Fruit fly (Drosophila melanogaster) whole organism, embryonic: ENCODE measurements around the gene Ugt37A3.

Source experiments
- Atf6 ChIP-seq: fragments of 200-800 bp; sonication (Bioruptor generic); IDR thresholded peaks from 2 replicates; pipeline ENCODE4 v1.3.6; 2022; ENCODE audit warnings: missing biosample characterization, missing genetic modification characterization
- BEAF-32 ChIP-seq: fragments of 200-800 bp; sonication (Bioruptor generic); optimal IDR thresholded peaks from 3 replicates; lab custom pipeline; 2017; ENCODE audit warnings: missing biosample characterization, missing genetic modification characterization, mild to moderate bottlenecking, moderate library complexity, missing genetic modification reagents
- CG1024 ChIP-seq: fragments of 200-800 bp; sonication (Bioruptor generic); IDR thresholded peaks from 2 replicates; pipeline ENCODE4 v1.3.6; 2022; ENCODE audit warnings: missing biosample characterization, missing genetic modification characterization
- CG10366 ChIP-seq: fragments of 200-800 bp; sonication (Bioruptor generic); IDR thresholded peaks from 2 replicates; pipeline ENCODE4 v1.3.6; 2022; ENCODE audit warnings: missing biosample characterization, missing genetic modification characterization
- CG10543 ChIP-seq: fragments of 200-800 bp; sonication (Bioruptor generic); optimal IDR thresholded peaks from 3 replicates; lab custom pipeline; 2017; ENCODE audit warnings: missing biosample characterization, mild to moderate bottlenecking, missing genetic modification characterization, moderate library complexity
- CG11723 ChIP-seq: fragments of 200-800 bp; sonication (Bioruptor generic); optimal IDR thresholded peaks from 2 replicates; lab custom pipeline; 2017; ENCODE audit warnings: missing biosample characterization, mild to moderate bottlenecking, missing genetic modification characterization
- CG12391 ChIP-seq: fragments of 200-800 bp; sonication (Bioruptor generic); optimal IDR thresholded peaks from 3 replicates; lab custom pipeline; 2018; ENCODE audit warnings: missing biosample characterization, mild to moderate bottlenecking, missing genetic modification characterization, moderate library complexity
- CG14441 ChIP-seq: fragments of 200-800 bp; sonication (Bioruptor generic); IDR thresholded peaks from 2 replicates; pipeline ENCODE4 v1.3.6; 2022; ENCODE audit warnings: missing biosample characterization, missing genetic modification characterization
- CG14710 ChIP-seq: fragments of 200-800 bp; sonication (Bioruptor generic); optimal IDR thresholded peaks from 3 replicates; lab custom pipeline; 2019; ENCODE audit warnings: missing biosample characterization, mild to moderate bottlenecking, missing genetic modification characterization, moderate library complexity
- CG15269 ChIP-seq: fragments of 200-800 bp; sonication (Bioruptor generic); optimal IDR thresholded peaks from 2 replicates; lab custom pipeline; 2018; ENCODE audit warnings: missing biosample characterization, mild to moderate bottlenecking, missing genetic modification characterization, moderate library complexity
- CG17802 ChIP-seq: fragments of 200-800 bp; sonication (Bioruptor generic); optimal IDR thresholded peaks from 2 replicates; lab custom pipeline; 2018; ENCODE audit warnings: missing biosample characterization, mild to moderate bottlenecking, missing genetic modification characterization, moderate library complexity
- CG34376 ChIP-seq: fragments of 200-800 bp; sonication (Bioruptor generic); optimal IDR thresholded peaks from 2 replicates; lab custom pipeline; 2018; ENCODE audit warnings: missing biosample characterization, mild to moderate bottlenecking, missing genetic modification characterization
- CG3847 ChIP-seq: fragments of 200-800 bp; sonication (Bioruptor generic); IDR thresholded peaks from 2 replicates; pipeline ENCODE4 v1.3.6; 2022; ENCODE audit warnings: missing biosample characterization, missing genetic modification characterization
- CG3995 ChIP-seq: fragments of 200-800 bp; sonication (Bioruptor generic); optimal IDR thresholded peaks from 3 replicates; lab custom pipeline; 2016; ENCODE audit warnings: missing biosample characterization, missing genetic modification characterization
- CG4730 ChIP-seq: fragments of 200-800 bp; sonication (Bioruptor generic); IDR thresholded peaks from 2 replicates; pipeline ENCODE4 v1.3.6; 2022; ENCODE audit warnings: missing biosample characterization, missing genetic modification characterization
- CG5953 ChIP-seq: fragments of 200-800 bp; sonication (Bioruptor generic); IDR thresholded peaks from 2 replicates; pipeline ENCODE4 v1.3.6; 2022; ENCODE audit warnings: missing biosample characterization, missing genetic modification characterization
- CG6683 ChIP-seq: fragments of 200-800 bp; sonication (Bioruptor generic); optimal IDR thresholded peaks from 2 replicates; lab custom pipeline; 2017; ENCODE audit warnings: missing biosample characterization, mild to moderate bottlenecking, missing genetic modification characterization, missing genetic modification reagents
- CG7271 ChIP-seq: fragments of 200-800 bp; sonication (Bioruptor generic); optimal IDR thresholded peaks from 2 replicates; lab custom pipeline; 2018; ENCODE audit warnings: missing biosample characterization, mild to moderate bottlenecking, missing genetic modification characterization, moderate library complexity
- CG8290 ChIP-seq, 3 experiments: fragments of 200-800 bp; sonication (Bioruptor generic); optimal IDR thresholded peaks; 2 replicates each; lab custom pipeline; 2016 to 2019; ENCODE audit warnings: missing biosample characterization in 3 of 3, missing genetic modification characterization in 3 of 3, mild to moderate bottlenecking in 2 of 3, moderate library complexity in 1 of 3
- CG9797 ChIP-seq: fragments of 200-800 bp; sonication (Bioruptor generic); optimal IDR thresholded peaks from 3 replicates; lab custom pipeline; 2018; ENCODE audit warnings: missing biosample characterization, mild to moderate bottlenecking, missing genetic modification characterization
- Gug ChIP-seq: fragments of 200-800 bp; sonication (Bioruptor generic); IDR thresholded peaks from 4 replicates; pipeline ENCODE4 v1.3.6; 2022; ENCODE audit warnings: missing biosample characterization, missing genetic modification characterization
- MBD-R2 ChIP-seq: fragments of 200-800 bp; sonication (Bioruptor generic); IDR thresholded peaks from 2 replicates; pipeline ENCODE4 v1.3.6; 2022; ENCODE audit warnings: missing biosample characterization, missing genetic modification characterization
- Myb ChIP-seq: fragments of 200-800 bp; sonication (Bioruptor generic); optimal IDR thresholded peaks from 2 replicates; lab custom pipeline; 2016; ENCODE audit warnings: missing biosample characterization, missing genetic modification characterization
- Ptx1 ChIP-seq: fragments of 200-800 bp; sonication (Bioruptor generic); IDR thresholded peaks from 2 replicates; pipeline ENCODE4 v1.3.6; 2022; ENCODE audit warnings: missing biosample characterization, missing genetic modification characterization
- Sin3A ChIP-seq: fragments of >200 bp; optimal IDR thresholded peaks from 2 replicates; lab custom pipeline; 2018
- Trl ChIP-seq, 3 experiments: fragments of >200 bp in 2 of 3; fragments of 200-800 bp in 1 of 3; sonication (Bioruptor generic) in 1 of 3; optimal IDR thresholded peaks; 2 replicates in 1 of 3; 3 replicates in 2 of 3; lab custom pipeline; 2016 to 2017; ENCODE audit warnings: missing biosample characterization in 1 of 3, missing genetic modification characterization in 1 of 3
- ac ChIP-seq: fragments of 200-800 bp; sonication (Bioruptor generic); optimal IDR thresholded peaks from 3 replicates; lab custom pipeline; 2017; ENCODE audit warnings: missing biosample characterization, mild to moderate bottlenecking, missing genetic modification characterization
- cad ChIP-seq: fragments of >200 bp; optimal IDR thresholded peaks from 2 replicates; lab custom pipeline; 2017; ENCODE audit warnings: missing biosample characterization, missing genetic modification characterization
- cas ChIP-seq: fragments of 200-800 bp; sonication (Bioruptor generic); IDR thresholded peaks from 2 replicates; pipeline ENCODE4 v1.3.6; 2022; ENCODE audit warnings: missing biosample characterization, missing genetic modification characterization
- cwo ChIP-seq: fragments of 200-800 bp; sonication (Bioruptor generic); optimal IDR thresholded peaks from 3 replicates; lab custom pipeline; 2017; ENCODE audit warnings: missing biosample characterization, missing genetic modification characterization, mild to moderate bottlenecking, moderate library complexity, missing genetic modification reagents
- dimm ChIP-seq: fragments of 200-800 bp; sonication (Bioruptor generic); IDR thresholded peaks from 2 replicates; pipeline ENCODE4 v1.3.6; 2022; ENCODE audit warnings: missing biosample characterization, missing genetic modification characterization
- fd3F ChIP-seq: fragments of 200-800 bp; sonication (Bioruptor generic); optimal IDR thresholded peaks from 2 replicates; lab custom pipeline; 2018; ENCODE audit warnings: missing biosample characterization, mild to moderate bottlenecking, missing genetic modification characterization, moderate library complexity
- ftz-f1 ChIP-seq: fragments of 200-800 bp; sonication (Bioruptor generic); optimal IDR thresholded peaks from 2 replicates; lab custom pipeline; 2016; ENCODE audit warnings: missing biosample characterization, missing genetic modification characterization
- jumu ChIP-seq: fragments of 200-800 bp; sonication (Bioruptor generic); optimal IDR thresholded peaks from 3 replicates; lab custom pipeline; 2016; ENCODE audit warnings: missing biosample characterization, missing genetic modification characterization
- lov ChIP-seq, 2 experiments: fragments of 200-800 bp in 1 of 2; fragments of >200 bp in 1 of 2; sonication (Bioruptor generic) in 1 of 2; IDR thresholded peaks in 1 of 2; optimal IDR thresholded peaks in 1 of 2; 2 replicates in 1 of 2; 3 replicates in 1 of 2; pipeline versions ENCODE4 v1.3.6 to Lab custom; 2017 to 2022; ENCODE audit warnings: missing biosample characterization in 1 of 2, missing genetic modification characterization in 1 of 2
- oc ChIP-seq: fragments of 200-800 bp; sonication (Bioruptor generic); optimal IDR thresholded peaks from 2 replicates; lab custom pipeline; 2018; ENCODE audit warnings: missing biosample characterization, mild to moderate bottlenecking, missing genetic modification characterization, moderate library complexity
- pb ChIP-seq: fragments of 200-800 bp; sonication (Bioruptor generic); optimal IDR thresholded peaks from 3 replicates; lab custom pipeline; 2016; ENCODE audit warnings: missing biosample characterization, missing genetic modification characterization
- ranshi ChIP-seq: fragments of 200-800 bp; sonication (Bioruptor generic); IDR thresholded peaks from 2 replicates; pipeline ENCODE4 v1.3.6; 2022; ENCODE audit warnings: missing biosample characterization, missing genetic modification characterization
- repo ChIP-seq: fragments of 200-800 bp; sonication (Bioruptor generic); optimal IDR thresholded peaks from 2 replicates; lab custom pipeline; 2016; ENCODE audit warnings: missing biosample characterization, missing genetic modification characterization
- sim ChIP-seq: fragments of 200-800 bp; sonication (Bioruptor generic); IDR thresholded peaks from 2 replicates; pipeline ENCODE4 v1.3.6; 2022; ENCODE audit warnings: missing biosample characterization, missing genetic modification characterization
- sisA ChIP-seq: fragments of 200-800 bp; sonication (Bioruptor generic); IDR thresholded peaks from 2 replicates; pipeline ENCODE4 v1.3.6; 2022; ENCODE audit warnings: missing biosample characterization, missing genetic modification characterization
- ssp ChIP-seq: fragments of 200-800 bp; sonication (Bioruptor generic); IDR thresholded peaks from 2 replicates; pipeline ENCODE4 v1.3.6; 2022; ENCODE audit warnings: missing biosample characterization, missing genetic modification characterization
- stwl ChIP-seq: fragments of 200-800 bp; sonication (Bioruptor generic); optimal IDR thresholded peaks from 3 replicates; lab custom pipeline; 2018; ENCODE audit warnings: missing biosample characterization, mild to moderate bottlenecking, missing genetic modification characterization, moderate library complexity
- sug ChIP-seq: fragments of 200-800 bp; optimal IDR thresholded peaks from 2 replicates; lab custom pipeline; 2019; ENCODE audit warnings: missing biosample characterization, mild to moderate bottlenecking, missing genetic modification characterization, moderate library complexity
- ttk ChIP-seq: fragments of 200-800 bp; sonication (Bioruptor generic); IDR thresholded peaks from 2 replicates; pipeline ENCODE4 v2.1.2; 2022; ENCODE audit warnings: missing biosample characterization, missing genetic modification characterization
- zfh1 ChIP-seq: fragments of 200-800 bp; sonication (Bioruptor generic); IDR thresholded peaks from 3 replicates; pipeline ENCODE4 v1.3.6; 2022; ENCODE audit warnings: missing biosample characterization, missing genetic modification characterization

Gene Ugt37A3

DNA sequence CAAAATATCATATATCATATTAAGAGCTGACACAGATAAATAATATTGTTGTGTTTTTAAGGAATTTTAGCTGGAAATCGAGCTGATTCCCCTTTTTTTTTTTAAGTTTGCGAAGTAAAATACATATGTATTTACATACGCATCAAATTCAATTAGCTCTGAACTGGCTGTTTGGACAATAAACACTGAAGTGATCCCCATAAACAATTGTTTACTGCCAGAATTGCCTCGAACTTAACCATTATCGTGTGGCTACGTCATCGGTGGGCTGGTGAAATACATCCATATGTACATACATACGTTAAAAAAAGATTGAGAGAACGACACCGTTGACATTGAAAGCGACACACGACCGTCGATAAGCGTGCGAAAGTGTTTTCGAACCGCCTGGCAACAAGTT is 27.2 kb downstream of the Ugt37A3 start (continued):
- TF ChIP-seq pb (GFP tag; lab: Kevin White, UChicago) (no peak), CG5953 (no peak), cad (GFP tag; lab: Kevin White, UChicago) (no peak), dimm (GFP tag; lab: Robert Waterston, UW) (no peak), sim (GFP tag; lab: Robert Waterston, UW) (no peak), cas (GFP tag; lab: Robert Waterston, UW) (no peak), repo (no peak), CG11723 (GFP tag; lab: Kevin White, UChicago) (no peak), fd3F (peak; percentile 14), ssp (no peak), CG8290 (GFP tag; optimal IDR thresholded peaks at IDR 0.05; lab: Kevin White, UChicago) (no peak), CG8290 (tag; optimal IDR thresholded peaks at IDR 0.05; lab: Kevin White, UChicago) (peak in 1 of 2 experiments; percentile 55), CG15269 (tag; lab: Kevin White, UChicago) (peak; percentile 36), CG12391 (tag; lab: Kevin White, UChicago) (no peak), Atf6 (GFP tag; lab: Robert Waterston, UW) (0 out of 2 replicates have a peak, but pooled peaks have one; percentile 18), Myb (GFP tag; lab: Kevin White, UChicago) (no peak), oc (tag; lab: Kevin White, UChicago) (no peak)

DNA sequence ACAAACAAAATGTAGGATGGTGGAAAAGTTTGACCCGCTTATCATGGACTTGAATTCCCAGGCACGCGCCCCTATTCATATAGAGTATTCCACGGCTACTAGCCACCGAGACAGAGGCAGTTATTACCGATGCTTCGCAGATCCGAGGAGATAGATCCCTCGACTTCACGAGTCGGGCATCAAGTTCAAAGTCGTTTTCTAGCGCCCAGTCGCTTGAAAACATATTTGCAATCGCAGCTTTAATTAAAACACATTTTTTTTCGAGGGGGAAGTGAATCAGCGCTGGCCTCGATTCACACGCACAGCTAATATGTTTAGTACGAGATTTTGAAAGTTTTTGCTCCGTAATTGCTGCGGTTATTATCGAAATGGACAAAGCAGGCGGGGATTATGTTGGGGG is 28.2 kb downstream of the Ugt37A3 start:
- no peak for TF ChIP-seq lov (optimal IDR thresholded peaks at IDR 0.05; lab: Kevin White, UChicago)
- TF ChIP-seq lov (GFP tag; IDR thresholded peaks at IDR 0.05; lab: Robert Waterston, UW) = 0 out of 3 replicates have a peak, but pooled peaks have one; percentile 14
- peak; percentile 60 for TF ChIP-seq sug
- TF ChIP-seq Trl (optimal IDR thresholded peaks at IDR 0.05; lab: Kevin White, UChicago) = no peak
- TF ChIP-seq Trl (GFP tag; optimal IDR thresholded peaks at IDR 0.05; lab: Kevin White, UChicago) = no peak
- TF ChIP-seq CG6683 (GFP tag; lab: Kevin White, UChicago) = no peak
- peak; percentile 15 for TF ChIP-seq ftz-f1
- peak; percentile 33 for TF ChIP-seq cwo
- no peak for TF ChIP-seq ac (GFP tag; lab: Kevin White, UChicago)
- TF ChIP-seq CG34376 (GFP tag; lab: Kevin White, UChicago) = peak; percentile 85
- no peak for TF ChIP-seq CG7271
- peak; percentile 13 for TF ChIP-seq CG10543

DNA sequence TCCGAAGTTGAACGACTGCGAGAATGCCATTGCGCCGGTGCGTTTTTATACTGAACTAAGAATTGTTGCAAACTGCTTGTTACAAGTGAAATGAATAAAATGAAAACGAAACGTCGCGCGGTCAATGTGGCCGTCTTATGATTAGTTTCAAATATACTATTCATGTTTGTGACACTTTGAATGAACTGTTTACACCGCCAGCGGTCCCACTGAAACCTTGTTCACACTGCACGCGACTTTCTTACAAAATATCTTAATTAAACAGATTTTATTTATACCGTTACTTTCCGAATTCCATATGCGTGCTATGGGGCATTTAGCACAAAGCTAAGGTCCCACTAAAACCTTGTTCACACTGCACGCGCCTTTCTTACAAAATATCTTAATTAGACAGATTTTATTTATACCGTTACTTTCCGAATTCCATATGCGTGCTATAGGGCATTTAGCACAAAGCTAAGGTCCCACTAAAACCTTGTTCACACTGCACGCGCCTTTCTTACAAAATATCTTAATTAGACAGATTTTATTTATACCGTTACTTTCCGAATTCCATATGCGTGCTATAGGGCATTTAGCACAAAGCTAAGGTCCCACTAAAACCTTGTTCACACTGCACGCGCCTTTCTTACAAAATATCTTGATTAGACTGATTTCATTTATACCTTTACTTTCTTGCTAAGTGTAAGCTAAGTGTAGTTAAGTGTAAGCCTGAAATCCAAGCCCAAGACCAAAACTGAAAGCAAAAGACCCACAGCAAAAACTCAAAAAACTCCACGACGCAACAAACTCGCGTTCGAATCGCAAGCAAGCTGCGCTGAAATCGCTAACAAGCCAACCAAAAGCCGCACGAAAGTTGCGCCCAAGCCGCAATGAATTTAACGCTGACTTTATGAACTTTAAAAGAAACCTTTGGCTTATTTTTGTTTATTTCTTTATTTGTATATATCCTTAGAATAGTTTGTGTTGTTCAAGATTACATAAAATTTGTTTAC is 31.0 kb downstream of the Ugt37A3 start, which contains the start of gene PolQ:
Gene PolQ, minus strand, starts transcription at position 122 of the 995 bp plus-strand sequence.
- TF ChIP-seq CG9797 (GFP tag; lab: Kevin White, UChicago) (peak; percentile 57), stwl (tag; lab: Kevin White, UChicago) (peak; percentile 24), Sin3A (lab: Kevin White, UChicago) (peak; percentile 71), BEAF-32 (GFP tag; lab: Kevin White, UChicago) (peak; percentile 31), sisA (GFP tag; lab: Robert Waterston, UW) (peak; percentile 60), zfh1 (GFP tag; lab: Robert Waterston, UW) (peak; percentile 48; the same call in 1 of the 3 replicates), CG17802 (peak; percentile 69), CG4730 (GFP tag; lab: Robert Waterston, UW) (0 out of 2 replicates have a peak, but pooled peaks have one; percentile 20), CG10366 (GFP tag; lab: Robert Waterston, UW) (peak; percentile 13; the same call in 1 of the 2 replicates), MBD-R2 (GFP tag; lab: Robert Waterston, UW) (peak; percentile 71), CG14710 (peak; percentile 33), ranshi (GFP tag; lab: Robert Waterston, UW) (peak; percentile 48; the same call in 1 of the 2 replicates), Gug (peak; percentile 46; the same call in 2 of the 4 replicates), CG3995 (GFP tag; lab: Kevin White, UChicago) (peak; percentile 15), CG3847 (GFP tag; lab: Robert Waterston, UW) (peak; percentile 62), CG1024 (GFP tag; lab: Robert Waterston, UW) (peak; percentile 80), jumu (GFP tag; lab: Kevin White, UChicago) (peak; percentile 19), ssp (peak; percentile 100), ttk (GFP tag; lab: Robert Waterston, UW) (peak; percentile 49; the same call in 1 of the 2 replicates), Ptx1 (GFP tag; lab: Robert Waterston, UW) (peak; percentile 25; the same call in 1 of the 2 replicates), CG14441 (GFP tag; lab: Robert Waterston, UW) (peak; percentile 30; the same call in 1 of the 2 replicates)
